Fruit fly (Drosophila melanogaster): ENCODE data around the gene daw.

The daw gene

dm6 chr2L:2861140-2861884 lies 56.3 kb downstream of the daw start (continued):
- TF ChIP-seq hkb (optimal IDR thresholded peaks at IDR 0.05) (no peak), hkb (GFP tag; IDR thresholded peaks at IDR 0.05) (peak; percentile 16; the same call in 1 of the 2 replicates), CG1024 (GFP tag; IDR thresholded peaks at IDR 0.05) (no peak), luna (GFP tag; optimal IDR thresholded peaks at IDR 0.05) (no peak), tna (GFP tag; IDR thresholded peaks at IDR 0.05; ENCODE audit: partially characterized antibody) (no peak), Ada2b (GFP tag; IDR thresholded peaks at IDR 0.05) (no peak), CG10321 (GFP tag; IDR thresholded peaks at IDR 0.05) (no peak), Hsf (GFP tag; optimal IDR thresholded peaks at IDR 0.05) (no peak), sqz (GFP tag; optimal IDR thresholded peaks at IDR 0.05) (peak; percentile 74), CG11247 (GFP tag; IDR thresholded peaks at IDR 0.05) (no peak), CG7839 (tag; optimal IDR thresholded peaks at IDR 0.05) (no peak), Ravus (GFP tag; IDR thresholded peaks at IDR 0.05) (no peak), slou (GFP tag; optimal IDR thresholded peaks at IDR 0.05) (no peak), disco-r (GFP tag; optimal IDR thresholded peaks at IDR 0.05) (no peak), CG2116 (GFP tag; optimal IDR thresholded peaks at IDR 0.05) (no peak), CG6765 (GFP tag; optimal IDR thresholded peaks at IDR 0.05) (no peak), Nf-YC (tag; optimal IDR thresholded peaks at IDR 0.05) (no peak), CG9932 (GFP tag; IDR thresholded peaks at IDR 0.05) (no peak), pros (GFP tag; optimal IDR thresholded peaks at IDR 0.05) (no peak), CG7271 (tag; optimal IDR thresholded peaks at IDR 0.05) (no peak), CG8765 (GFP tag; IDR thresholded peaks at IDR 0.05) (no peak), pan (optimal IDR thresholded peaks at IDR 0.05) (no peak), pan (GFP tag; optimal IDR thresholded peaks at IDR 0.05 in 1 of 2, IDR thresholded peaks at IDR 0.05 in 1 of 2) (no peak), CG12769 (tag; optimal IDR thresholded peaks at IDR 0.05) (peak; percentile 45), sisA (GFP tag; IDR thresholded peaks at IDR 0.05) (no peak), CG15073 (GFP tag; optimal IDR thresholded peaks at IDR 0.05) (no peak), fd3F (GFP tag; optimal IDR thresholded peaks at IDR 0.05) (no peak), CG12299 (tag; optimal IDR thresholded peaks at IDR 0.05) (no peak), hb (GFP tag; IDR thresholded peaks at IDR 0.05; ENCODE audit: partially characterized antibody) (no peak), pum (GFP tag; optimal IDR thresholded peaks at IDR 0.05) (no peak), Fer1 (GFP tag; optimal IDR thresholded peaks at IDR 0.05) (peak; percentile 24), CG16779 (GFP tag; IDR thresholded peaks at IDR 0.05) (no peak), Rfx (GFP tag; IDR thresholded peaks at IDR 0.05) (no peak), Ets97D (GFP tag; optimal IDR thresholded peaks at IDR 0.05) (no peak), nmo (GFP tag; optimal IDR thresholded peaks at IDR 0.05) (no peak), NfI (GFP tag; optimal IDR thresholded peaks at IDR 0.05) (no peak), stc (GFP tag; IDR thresholded peaks at IDR 0.05) (no peak; the same call in 1 of the 2 replicates), cato (GFP tag; optimal IDR thresholded peaks at IDR 0.05; ENCODE audit: borderline replicate concordance) (no peak), CG12744 (GFP tag; optimal IDR thresholded peaks at IDR 0.05) (no peak), CG8478 (optimal IDR thresholded peaks at IDR 0.05) (no peak), crp (GFP tag; optimal IDR thresholded peaks at IDR 0.05) (no peak), Lhr (GFP tag; optimal IDR thresholded peaks at IDR 0.05) (no peak), pho (GFP tag; optimal IDR thresholded peaks at IDR 0.05) (no peak), CG11085 (GFP tag; IDR thresholded peaks at IDR 0.05) (no peak), CG3726 (GFP tag; IDR thresholded peaks at IDR 0.05) (no peak), bbx (GFP tag; IDR thresholded peaks at IDR 0.05; ENCODE audit: partially characterized antibody) (0 out of 2 replicates have a peak, but pooled peaks have one; percentile 34), CG42726 (GFP tag; IDR thresholded peaks at IDR 0.05; ENCODE audit: partially characterized antibody) (no peak), ab (GFP tag; optimal IDR thresholded peaks at IDR 0.05) (no peak), toy (GFP tag; IDR thresholded peaks at IDR 0.05) (no peak), CG2875 (GFP tag; optimal IDR thresholded peaks at IDR 0.05) (no peak), CG18011 (GFP tag; optimal IDR thresholded peaks at IDR 0.05) (no peak)

Measured in whole organism, embryonic.